Worm (Caenorhabditis elegans) whole organism, L1 larva: ENCODE data around the gene cyp-42A1.

Source experiments
- ceh-8 ChIP-seq: fragments of 200-800 bp; sonication (Bioruptor generic); optimal IDR thresholded peaks from 2 replicates; lab custom pipeline; 2018; ENCODE audit warnings: mild to moderate bottlenecking, missing genetic modification characterization, moderate library complexity, missing compliant biosample characterization
- dsc-1 ChIP-seq: sonication (generic microtip); optimal IDR thresholded peaks from 2 replicates; lab custom pipeline; 2016; ENCODE audit warnings: mild to moderate bottlenecking, missing genetic modification characterization, missing compliant biosample characterization
- efl-1 ChIP-seq, 4 experiments: fragments of 150-350 bp; optimal IDR thresholded peaks in 3 of 4; peaks in 1 of 4; 1 replicate in 1 of 4; 2 replicates in 3 of 4; lab custom pipeline; 2014; ENCODE audit warnings: missing biosample characterization in 2 of 4, missing genetic modification characterization in 2 of 4, missing genetic modification reagents in 2 of 4
- egl-13 ChIP-seq: sonication (generic microtip); optimal IDR thresholded peaks from 2 replicates; lab custom pipeline; 2016; ENCODE audit warnings: missing genotype, missing genetic modification reagents, missing genetic modification characterization, missing compliant biosample characterization
- nhr-12 ChIP-seq: sonication (generic microtip); optimal IDR thresholded peaks from 2 replicates; lab custom pipeline; 2017; ENCODE audit warnings: missing biosample characterization, missing genetic modification characterization
- nhr-71 ChIP-seq: sonication (generic microtip); optimal IDR thresholded peaks from 2 replicates; lab custom pipeline; 2016; ENCODE audit warnings: mild to moderate bottlenecking, missing genetic modification characterization, moderate library complexity, missing compliant biosample characterization
- nhr-76 ChIP-seq: sonication (generic microtip); optimal IDR thresholded peaks from 2 replicates; lab custom pipeline; 2017; ENCODE audit warnings: missing biosample characterization, missing genetic modification characterization
- nhr-90 ChIP-seq: sonication (generic microtip); optimal IDR thresholded peaks from 2 replicates; lab custom pipeline; 2016; ENCODE audit warnings: mild to moderate bottlenecking, missing genetic modification characterization, missing compliant biosample characterization; ENCODE audit not compliant: poor library complexity
- pag-3 ChIP-seq: sonication (generic microtip); optimal IDR thresholded peaks from 2 replicates; lab custom pipeline; 2017; ENCODE audit warnings: missing genetic modification characterization, mild to moderate bottlenecking, missing compliant biosample characterization, antibody characterized with exemption, borderline replicate concordance; ENCODE audit not compliant: insufficient read depth
- rnt-1 ChIP-seq: sonication (generic microtip); optimal IDR thresholded peaks from 2 replicates; lab custom pipeline; 2016; ENCODE audit warnings: mild to moderate bottlenecking, missing genetic modification characterization, moderate library complexity, missing compliant biosample characterization
- skn-1 ChIP-seq: fragments of 150-350 bp; optimal IDR thresholded peaks from 2 replicates; lab custom pipeline; 2014; ENCODE audit warnings: missing biosample characterization, missing genetic modification characterization
- snpc-4 ChIP-seq: fragments of 150-350 bp; optimal IDR thresholded peaks from 2 replicates; lab custom pipeline; 2014; ENCODE audit warnings: missing biosample characterization, missing genetic modification characterization
- sox-4 ChIP-seq: sonication (generic microtip); optimal IDR thresholded peaks from 2 replicates; lab custom pipeline; 2016; ENCODE audit warnings: missing genetic modification characterization, missing compliant biosample characterization
- tbx-2 ChIP-seq: sonication (generic microtip); optimal IDR thresholded peaks from 2 replicates; lab custom pipeline; 2016; ENCODE audit warnings: missing genetic modification characterization, missing compliant biosample characterization

- TF ChIP-seq nhr-90 (tag; lab: Kevin White, UChicago) (no peak), tbx-2 (tag; lab: Kevin White, UChicago) (no peak), ceh-8 (GFP tag; lab: Kevin White, UChicago) (no peak), efl-1 (optimal IDR thresholded peaks at IDR 0.05; lab: Kevin White, UChicago) (no peak), efl-1 (GFP tag; optimal IDR thresholded peaks at IDR 0.05 in 1 of 2; lab: Kevin White, UChicago) (no peak), dsc-1 (no peak), egl-13 (tag; lab: Kevin White, UChicago) (no peak), snpc-4 (tag; lab: Kevin White, UChicago) (no peak), nhr-76 (tag; lab: Kevin White, UChicago) (no peak), pag-3 (no peak), rnt-1 (tag; lab: Kevin White, UChicago) (no peak), sox-4 (tag; lab: Kevin White, UChicago) (no peak), skn-1 (tag; lab: Kevin White, UChicago) (no peak), nhr-12 (tag; lab: Kevin White, UChicago) (no peak), nhr-71 (no peak)
Measured at ce11 chrV:18937578-18937977, 25.7 kb downstream of the cyp-42A1 start.
